Worm (Caenorhabditis elegans): ENCODE data around the gene cnnm-2.

Gene cnnm-2

DNA sequence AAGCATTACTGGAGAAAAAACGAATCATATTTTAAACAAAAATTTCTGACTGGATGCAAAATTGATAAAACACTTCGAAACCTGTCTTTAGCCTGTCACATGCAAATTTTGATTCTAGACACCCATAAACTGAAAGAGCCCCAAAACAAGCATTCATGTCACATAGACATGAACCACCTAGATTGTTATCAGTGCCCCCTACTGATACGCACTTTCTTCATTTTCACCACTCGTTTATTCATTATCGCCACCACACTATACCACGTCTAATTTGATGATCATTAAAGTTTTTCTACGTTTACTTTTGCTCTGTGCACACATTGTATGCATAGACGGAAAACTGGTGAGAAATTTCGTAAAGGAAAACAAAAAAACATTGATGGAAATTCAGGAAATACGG, at the start of gene cnnm-2:
TSS of gene cnnm-2 (plus strand) at position 190 of the 400 bp plus-strand sequence.
- TF ChIP-seq ama-1 (optimal IDR thresholded peaks at IDR 0.05) (no peak), ceh-13 (GFP tag; optimal IDR thresholded peaks at IDR 0.05) (no peak), tbx-37 (GFP tag; conservative IDR thresholded peaks at IDR 0.05) (no peak), aly-1 (tag; optimal IDR thresholded peaks at IDR 0.05) (no peak), pes-1 (GFP tag; IDR thresholded peaks at IDR 0.05) (no peak), hmbx-1 (tag; optimal IDR thresholded peaks at IDR 0.05) (no peak), tbx-11 (GFP tag; IDR thresholded peaks at IDR 0.05) (no peak), sea-1 (GFP tag; conservative IDR thresholded peaks at IDR 0.05) (no peak), F13C5.2 (tag; optimal IDR thresholded peaks at IDR 0.05) (no peak), flt-1 (GFP tag; IDR thresholded peaks at IDR 0.05) (no peak), hmg-4 (GFP tag; optimal IDR thresholded peaks at IDR 0.05) (no peak), ets-7 (tag; optimal IDR thresholded peaks at IDR 0.05) (no peak), ceh-36 (tag; optimal IDR thresholded peaks at IDR 0.05) (no peak), scrt-1 (GFP tag; IDR thresholded peaks at IDR 0.05) (no peak)

DNA sequence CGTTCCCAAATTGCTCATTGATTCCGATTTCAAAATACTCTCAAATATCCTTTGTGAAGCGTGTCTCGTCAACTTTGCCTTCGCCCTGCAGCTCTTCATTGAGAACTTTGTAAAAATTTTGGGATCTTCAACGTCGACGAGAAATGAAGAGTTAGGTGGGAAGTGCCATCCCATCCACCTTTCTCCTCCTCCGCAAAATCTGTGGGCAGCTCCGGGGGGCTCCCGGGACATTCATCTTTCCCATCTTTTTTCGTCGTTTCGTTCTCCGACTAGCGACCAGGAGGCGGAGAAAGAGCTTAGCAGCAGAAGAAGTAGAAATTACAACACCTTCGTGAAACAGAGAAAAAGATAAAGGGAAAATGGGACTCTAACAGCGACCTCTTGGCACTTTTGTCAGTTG, 49.0 kb upstream of the cnnm-2 start:
- TF ChIP-seq B0310.2 (tag; optimal IDR thresholded peaks at IDR 0.05) (no peak), flt-1 (GFP tag; IDR thresholded peaks at IDR 0.05) (no peak), pes-1 (GFP tag; IDR thresholded peaks at IDR 0.05) (no peak), hmg-4 (GFP tag; optimal IDR thresholded peaks at IDR 0.05) (no peak), F13C5.2 (tag; optimal IDR thresholded peaks at IDR 0.05) (no peak), ceh-36 (tag; optimal IDR thresholded peaks at IDR 0.05) (no peak), ama-1 (optimal IDR thresholded peaks at IDR 0.05) (no peak), tra-4 (tag; optimal IDR thresholded peaks at IDR 0.05) (no peak), sea-1 (GFP tag; conservative IDR thresholded peaks at IDR 0.05) (no peak), aly-1 (tag; optimal IDR thresholded peaks at IDR 0.05) (no peak)

DNA sequence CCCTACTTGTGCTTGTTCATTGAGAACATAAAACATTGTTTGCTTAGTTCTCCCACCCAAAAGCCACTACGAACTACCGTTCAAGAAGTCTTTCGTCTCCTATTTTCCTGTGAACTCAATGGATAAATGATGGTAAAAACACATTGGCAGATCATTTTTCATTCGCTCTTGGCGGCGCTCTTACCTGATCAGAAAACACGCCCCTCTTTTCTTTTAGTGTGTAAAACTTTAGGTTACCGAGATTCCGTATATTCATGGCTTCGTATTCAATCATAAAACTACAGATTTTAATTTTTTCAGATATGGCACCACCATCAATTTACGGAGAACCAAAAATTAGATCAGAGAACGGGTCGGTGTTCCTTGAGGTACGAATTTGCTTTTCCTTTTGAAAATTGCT, 48.3 kb upstream of the cnnm-2 start, which contains the start of gene zig-12:
TSS of gene zig-12 (plus strand) at position 301 of the 400 bp plus-strand sequence.
- TF ChIP-seq ceh-13 (GFP tag; optimal IDR thresholded peaks at IDR 0.05): no peak
- no peak for TF ChIP-seq hmg-4 (GFP tag; optimal IDR thresholded peaks at IDR 0.05)
- TF ChIP-seq scrt-1 (GFP tag; IDR thresholded peaks at IDR 0.05): no peak
- TF ChIP-seq pes-1 (GFP tag; IDR thresholded peaks at IDR 0.05): no peak

DNA sequence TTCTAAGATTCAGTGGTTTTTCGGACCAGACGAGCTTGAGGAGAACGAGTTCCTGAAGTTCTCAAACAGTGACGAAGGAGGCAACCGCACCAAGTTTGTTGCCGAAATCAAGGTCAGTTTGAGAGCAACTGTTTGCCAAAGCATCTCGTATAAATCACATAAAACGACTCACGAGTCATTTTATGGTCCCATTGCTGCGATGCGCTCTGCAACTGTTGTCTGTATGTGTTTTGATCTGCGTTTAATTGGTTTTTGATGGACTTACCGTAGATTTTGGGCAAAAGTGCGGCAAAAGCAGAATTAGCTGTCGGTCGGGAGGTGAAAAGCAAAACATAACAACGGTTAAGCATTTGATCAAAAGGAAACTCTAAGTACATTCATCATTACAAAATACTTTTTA, 47.9 kb upstream of the cnnm-2 start:
- TF ChIP-seq hnd-1 (tag; optimal IDR thresholded peaks at IDR 0.05): no peak
- TF ChIP-seq aly-1 (tag; optimal IDR thresholded peaks at IDR 0.05): no peak
- TF ChIP-seq pes-1 (GFP tag; IDR thresholded peaks at IDR 0.05): no peak
- TF ChIP-seq B0310.2 (tag; optimal IDR thresholded peaks at IDR 0.05): no peak
- TF ChIP-seq ceh-13 (GFP tag; optimal IDR thresholded peaks at IDR 0.05): no peak
- TF ChIP-seq hmbx-1 (tag; optimal IDR thresholded peaks at IDR 0.05): no peak
- TF ChIP-seq hmg-4 (GFP tag; optimal IDR thresholded peaks at IDR 0.05): no peak
- TF ChIP-seq flt-1 (GFP tag; IDR thresholded peaks at IDR 0.05): no peak
- TF ChIP-seq ets-7 (tag; optimal IDR thresholded peaks at IDR 0.05): no peak
- no peak for TF ChIP-seq tbx-37 (GFP tag; conservative IDR thresholded peaks at IDR 0.05)
- TF ChIP-seq scrt-1 (GFP tag; IDR thresholded peaks at IDR 0.05): no peak
- no peak for TF ChIP-seq ceh-36 (tag; optimal IDR thresholded peaks at IDR 0.05)
- TF ChIP-seq tbx-11 (GFP tag; IDR thresholded peaks at IDR 0.05): no peak
- no peak for TF ChIP-seq ama-1 (optimal IDR thresholded peaks at IDR 0.05)
- TF ChIP-seq F13C5.2 (tag; optimal IDR thresholded peaks at IDR 0.05): no peak
- no peak for TF ChIP-seq sea-1 (GFP tag; conservative IDR thresholded peaks at IDR 0.05)
- no peak for TF ChIP-seq tra-4 (tag; optimal IDR thresholded peaks at IDR 0.05)

DNA sequence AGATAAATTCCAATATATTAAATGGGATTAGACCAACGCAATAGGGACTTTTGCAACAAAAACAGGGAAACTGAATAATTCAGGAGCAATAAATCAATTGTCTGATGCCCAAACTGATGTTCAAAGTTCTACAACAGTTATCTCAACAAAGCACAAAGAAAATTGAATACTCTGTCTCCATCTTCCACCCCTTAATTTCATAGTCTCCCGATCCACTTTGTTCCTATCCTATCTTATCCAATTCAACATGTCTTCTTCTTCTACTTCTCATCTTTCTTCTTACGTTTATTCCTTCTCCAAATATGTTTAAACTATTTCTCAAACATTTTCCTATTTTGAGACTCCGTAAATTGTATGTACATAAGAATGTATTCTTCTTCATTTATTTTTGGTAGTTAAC, 41.6 kb upstream of the cnnm-2 start:
- no peak for TF ChIP-seq pes-1 (GFP tag; IDR thresholded peaks at IDR 0.05)
- TF ChIP-seq tra-4 (tag; optimal IDR thresholded peaks at IDR 0.05): no peak
- TF ChIP-seq B0310.2 (tag; optimal IDR thresholded peaks at IDR 0.05): no peak
- TF ChIP-seq hnd-1 (tag; optimal IDR thresholded peaks at IDR 0.05): no peak
- TF ChIP-seq aly-1 (tag; optimal IDR thresholded peaks at IDR 0.05): no peak
- no peak for TF ChIP-seq sea-1 (GFP tag; conservative IDR thresholded peaks at IDR 0.05)
- no peak for TF ChIP-seq ceh-36 (tag; optimal IDR thresholded peaks at IDR 0.05)
- no peak for TF ChIP-seq tbx-37 (GFP tag; conservative IDR thresholded peaks at IDR 0.05)
- TF ChIP-seq tbx-11 (GFP tag; IDR thresholded peaks at IDR 0.05): no peak
- no peak for TF ChIP-seq F13C5.2 (tag; optimal IDR thresholded peaks at IDR 0.05)
- TF ChIP-seq ets-7 (tag; optimal IDR thresholded peaks at IDR 0.05): no peak
- no peak for TF ChIP-seq flt-1 (GFP tag; IDR thresholded peaks at IDR 0.05)
- no peak for TF ChIP-seq scrt-1 (GFP tag; IDR thresholded peaks at IDR 0.05)
- TF ChIP-seq hmbx-1 (tag; optimal IDR thresholded peaks at IDR 0.05): no peak
- no peak for TF ChIP-seq ama-1 (optimal IDR thresholded peaks at IDR 0.05)

DNA sequence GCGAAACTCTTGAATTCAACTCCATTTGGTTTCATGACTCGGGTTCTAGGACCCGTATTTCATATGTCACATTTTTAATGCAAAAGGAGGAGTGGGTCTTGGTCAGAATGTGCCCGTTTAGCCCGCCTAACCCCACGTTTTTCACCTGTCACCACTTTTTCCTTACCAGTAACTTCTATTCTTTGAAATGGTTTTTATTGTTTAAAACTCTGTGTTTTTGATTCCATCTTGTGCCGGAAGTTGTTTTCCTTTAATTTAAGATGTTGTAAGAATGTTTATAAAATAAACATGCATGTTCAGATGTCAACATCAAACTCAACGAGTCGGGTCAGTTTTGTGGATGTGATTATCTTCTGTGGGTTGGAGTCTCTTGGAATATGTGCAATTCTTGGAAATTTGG, 33.3 kb upstream of the cnnm-2 start, which contains the start of gene ZK721.4:
TSS of gene ZK721.4 (plus strand) at position 301 of the 400 bp plus-strand sequence.
- no peak for TF ChIP-seq tra-4 (tag; optimal IDR thresholded peaks at IDR 0.05)
- no peak for TF ChIP-seq tbx-11 (GFP tag; IDR thresholded peaks at IDR 0.05)

DNA sequence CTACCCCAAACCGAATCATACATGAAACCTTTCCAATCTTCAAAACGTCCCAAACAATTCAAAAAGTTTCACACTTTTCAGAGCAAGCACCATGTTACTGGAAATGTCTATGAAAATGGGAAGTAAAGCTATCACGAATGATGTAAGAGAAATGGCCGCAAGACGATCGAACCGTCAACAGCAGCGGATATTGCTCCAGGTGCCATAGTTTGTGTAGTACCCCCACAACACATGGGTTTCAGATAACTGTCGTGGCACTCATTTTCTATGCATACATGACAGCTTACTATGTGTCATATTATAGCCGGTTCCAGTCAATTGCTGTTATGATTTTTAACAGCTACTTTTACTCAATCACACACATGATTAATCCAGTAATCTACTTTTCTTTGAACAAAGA, 27.7 kb upstream of the cnnm-2 start, which contains the start of gene ZK721.3:
TSS of gene ZK721.3 (plus strand) at position 301 of the 400 bp plus-strand sequence.
- TF ChIP-seq sea-1 (GFP tag; conservative IDR thresholded peaks at IDR 0.05) (no peak), ceh-36 (tag; optimal IDR thresholded peaks at IDR 0.05) (no peak), ama-1 (optimal IDR thresholded peaks at IDR 0.05) (no peak), hmbx-1 (tag; optimal IDR thresholded peaks at IDR 0.05) (no peak), B0310.2 (tag; optimal IDR thresholded peaks at IDR 0.05) (no peak), tra-4 (tag; optimal IDR thresholded peaks at IDR 0.05) (no peak), F13C5.2 (tag; optimal IDR thresholded peaks at IDR 0.05) (no peak), ceh-13 (GFP tag; optimal IDR thresholded peaks at IDR 0.05) (no peak), hnd-1 (tag; optimal IDR thresholded peaks at IDR 0.05) (no peak), scrt-1 (GFP tag; IDR thresholded peaks at IDR 0.05) (no peak), tbx-11 (GFP tag; IDR thresholded peaks at IDR 0.05) (no peak), tbx-37 (GFP tag; conservative IDR thresholded peaks at IDR 0.05) (no peak), pes-1 (GFP tag; IDR thresholded peaks at IDR 0.05) (no peak)

DNA sequence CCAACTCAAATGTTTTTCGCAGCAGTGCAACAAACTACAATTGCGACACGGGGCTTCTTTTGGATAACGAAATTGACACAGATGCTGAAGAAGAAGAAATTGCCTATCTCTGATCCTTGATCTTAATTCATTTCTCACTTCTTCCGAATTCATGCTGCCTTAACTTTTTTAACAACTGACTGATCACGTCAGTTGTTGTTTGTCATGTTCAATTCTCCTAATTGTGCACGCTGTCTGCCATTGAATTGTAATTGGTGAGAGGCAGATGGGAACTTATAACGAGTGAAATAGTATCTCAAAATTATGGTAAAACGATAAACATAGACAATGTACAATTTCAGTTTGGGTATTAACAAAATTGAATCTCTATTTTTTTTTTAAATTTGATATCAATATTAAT, 25.2 kb upstream of the cnnm-2 start:
- TF ChIP-seq tbx-11 (GFP tag; IDR thresholded peaks at IDR 0.05): no peak
- no peak for TF ChIP-seq F13C5.2 (tag; optimal IDR thresholded peaks at IDR 0.05)
- TF ChIP-seq ets-7 (tag; optimal IDR thresholded peaks at IDR 0.05): no peak
- TF ChIP-seq hmg-4 (GFP tag; optimal IDR thresholded peaks at IDR 0.05): no peak
- TF ChIP-seq B0310.2 (tag; optimal IDR thresholded peaks at IDR 0.05): no peak
- TF ChIP-seq pes-1 (GFP tag; IDR thresholded peaks at IDR 0.05): no peak
- no peak for TF ChIP-seq hmbx-1 (tag; optimal IDR thresholded peaks at IDR 0.05)
- no peak for TF ChIP-seq hnd-1 (tag; optimal IDR thresholded peaks at IDR 0.05)
- no peak for TF ChIP-seq scrt-1 (GFP tag; IDR thresholded peaks at IDR 0.05)
- no peak for TF ChIP-seq tra-4 (tag; optimal IDR thresholded peaks at IDR 0.05)
- no peak for TF ChIP-seq ceh-36 (tag; optimal IDR thresholded peaks at IDR 0.05)

All from whole organism, early embryonic.